Fruit fly (Drosophila melanogaster): ENCODE data around the gene Pten.

Gene Pten

DNA sequence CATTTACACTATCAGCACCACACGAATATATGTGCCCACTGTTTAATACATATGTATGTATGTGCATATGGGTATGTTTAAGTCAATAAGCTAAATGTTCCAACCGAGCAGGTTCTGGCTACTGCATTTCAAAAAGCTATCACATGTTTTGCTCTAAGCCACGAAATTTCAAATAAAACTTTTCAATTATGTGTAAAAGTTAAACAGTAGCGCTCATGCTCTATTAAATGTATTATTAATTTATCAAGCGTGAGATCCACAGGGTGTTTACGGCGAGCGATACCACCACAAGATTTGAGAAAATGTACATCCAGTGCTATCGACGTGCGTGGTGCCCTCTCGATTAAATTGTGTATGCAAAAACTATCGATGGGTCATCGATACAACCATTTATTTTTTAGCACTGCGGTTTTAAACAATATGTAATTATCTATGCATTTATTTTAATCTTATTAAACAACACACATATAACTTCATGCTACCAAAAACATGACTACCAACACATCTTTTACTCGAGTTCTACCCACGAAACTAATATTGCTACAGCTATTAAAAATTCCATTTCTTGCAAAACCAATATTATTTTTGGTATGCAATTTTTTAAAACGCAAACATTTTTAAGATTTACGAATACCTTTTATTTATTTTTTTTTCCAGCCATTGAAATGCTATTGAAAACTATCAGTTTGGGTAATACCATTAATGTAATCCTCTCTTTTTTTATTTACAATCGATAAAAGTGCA is at the start of gene Pten (continued):
- TF ChIP-seq Lpt (GFP tag; optimal IDR thresholded peaks at IDR 0.05) = no peak
- peak; percentile 5 for TF ChIP-seq shn (GFP tag; optimal IDR thresholded peaks at IDR 0.05)
- TF ChIP-seq crc (GFP tag; optimal IDR thresholded peaks at IDR 0.05) = peak; percentile 46
- no peak for TF ChIP-seq usp (GFP tag; optimal IDR thresholded peaks at IDR 0.05)
- TF ChIP-seq Dip2 (GFP tag; IDR thresholded peaks at IDR 0.05) = no peak
- TF ChIP-seq emc (GFP tag; optimal IDR thresholded peaks at IDR 0.05) = peak; percentile 7
- peak; percentile 58 for TF ChIP-seq pnt (GFP tag; optimal IDR thresholded peaks at IDR 0.05)
- no peak for TF ChIP-seq CG2889 (GFP tag; IDR thresholded peaks at IDR 0.05)
- peak; percentile 37 for TF ChIP-seq CG2120 (GFP tag; optimal IDR thresholded peaks at IDR 0.05)
- TF ChIP-seq D19B (GFP tag; optimal IDR thresholded peaks at IDR 0.05) = peak; percentile 50
- no peak for TF ChIP-seq CG9215 (GFP tag; IDR thresholded peaks at IDR 0.05)
- no peak for TF ChIP-seq odd (GFP tag; optimal IDR thresholded peaks at IDR 0.05)
- TF ChIP-seq yki (optimal IDR thresholded peaks at IDR 0.05) = no peak
- no peak; the same call in 2 of the 3 replicates for TF ChIP-seq otp (GFP tag; IDR thresholded peaks at IDR 0.05)
- no peak for TF ChIP-seq CG33557 (GFP tag; optimal IDR thresholded peaks at IDR 0.05)
- no peak for TF ChIP-seq gt (GFP tag; IDR thresholded peaks at IDR 0.05)
- peak; percentile 61 for TF ChIP-seq trem (tag; optimal IDR thresholded peaks at IDR 0.05)
- peak; percentile 77 for TF ChIP-seq zen (tag; optimal IDR thresholded peaks at IDR 0.05)
- peak; percentile 43; the same call in 2 of the 3 replicates for TF ChIP-seq CG14050 (GFP tag; IDR thresholded peaks at IDR 0.05)
- TF ChIP-seq MESR4 (GFP tag; optimal IDR thresholded peaks at IDR 0.05) = peak; percentile 92
- TF ChIP-seq zfh1 (GFP tag; IDR thresholded peaks at IDR 0.05) = peak; percentile 58; the same call in 2 of the 3 replicates
- TF ChIP-seq Asciz (GFP tag; optimal IDR thresholded peaks at IDR 0.05) = no peak
- no peak for TF ChIP-seq CG14441 (GFP tag; IDR thresholded peaks at IDR 0.05)
- TF ChIP-seq CG17328 (GFP tag; IDR thresholded peaks at IDR 0.05) = peak; percentile 44; the same call in 1 of the 2 replicates
- peak; percentile 63 for TF ChIP-seq CG10979 (tag; optimal IDR thresholded peaks at IDR 0.05)
- TF ChIP-seq Stat92E (GFP tag; optimal IDR thresholded peaks at IDR 0.05) = no peak
- TF ChIP-seq bbx (GFP tag; IDR thresholded peaks at IDR 0.05; ENCODE audit: partially characterized antibody) = peak; percentile 89
- peak; percentile 61 for TF ChIP-seq Fer3 (tag; optimal IDR thresholded peaks at IDR 0.05)
- TF ChIP-seq CG12659 (GFP tag; optimal IDR thresholded peaks at IDR 0.05) = peak; percentile 82
- TF ChIP-seq Oaz (GFP tag; IDR thresholded peaks at IDR 0.05) = no peak
- peak; percentile 94 for TF ChIP-seq HLH4C (GFP tag; IDR thresholded peaks at IDR 0.05; ENCODE audit: partially characterized antibody)
- TF ChIP-seq CG11398 (GFP tag; optimal IDR thresholded peaks at IDR 0.05) = peak; percentile 49
- peak; percentile 16 for TF ChIP-seq CG9609 (GFP tag; optimal IDR thresholded peaks at IDR 0.05)
- peak; percentile 82 for TF ChIP-seq CG4424 (GFP tag; optimal IDR thresholded peaks at IDR 0.05)
- TF ChIP-seq kah (GFP tag; optimal IDR thresholded peaks at IDR 0.05) = peak; percentile 83
- TF ChIP-seq CG17361 (GFP tag; IDR thresholded peaks at IDR 0.05) = peak; percentile 89; the same call in 2 of the 3 replicates
- TF ChIP-seq CG10462 (GFP tag; optimal IDR thresholded peaks at IDR 0.05) = peak; percentile 60
- TF ChIP-seq Awh (GFP tag; IDR thresholded peaks at IDR 0.05) = peak; percentile 54; the same call in 1 of the 2 replicates
- no peak for TF ChIP-seq H15 (GFP tag; IDR thresholded peaks at IDR 0.05)
- TF ChIP-seq chm (GFP tag; IDR thresholded peaks at IDR 0.05) = no peak
- peak; percentile 92 for TF ChIP-seq CG16813 (GFP tag; IDR thresholded peaks at IDR 0.05; ENCODE audit: partially characterized antibody)
- TF ChIP-seq gem (tag; optimal IDR thresholded peaks at IDR 0.05) = peak; percentile 80
- peak; percentile 68 for TF ChIP-seq CG18476 (GFP tag; optimal IDR thresholded peaks at IDR 0.05)
- TF ChIP-seq CG42726 (GFP tag; IDR thresholded peaks at IDR 0.05; ENCODE audit: partially characterized antibody) = peak; percentile 82; the same call in 1 of the 2 replicates
- no peak for TF ChIP-seq sr (GFP tag; IDR thresholded peaks at IDR 0.05)
- TF ChIP-seq NK7.1 (GFP tag; optimal IDR thresholded peaks at IDR 0.05) = peak; percentile 39
- TF ChIP-seq bigmax (GFP tag; optimal IDR thresholded peaks at IDR 0.05) = no peak
- TF ChIP-seq Bdp1 (GFP tag; optimal IDR thresholded peaks at IDR 0.05) = no peak
- no peak for TF ChIP-seq CG1832 (GFP tag; optimal IDR thresholded peaks at IDR 0.05)
